Worm (Caenorhabditis elegans): ENCODE data around the gene lelo-3.

The lelo-3 gene

ce11 chrX:5982799-5983198 lies 39.6 kb downstream of the lelo-3 start (continued):
- TF ChIP-seq ceh-20 (GFP tag; IDR thresholded peaks at IDR 0.05) (peak; percentile 76; the same call in 1 of the 2 replicates), ceh-44 (GFP tag; IDR thresholded peaks at IDR 0.05) (no peak), dmd-8 (GFP tag; IDR thresholded peaks at IDR 0.05) (no peak), madf-5 (GFP tag; IDR thresholded peaks at IDR 0.05) (no peak), T20F7.1 (GFP tag; optimal IDR thresholded peaks at IDR 0.05) (no peak), daf-8 (GFP tag; IDR thresholded peaks at IDR 0.05) (no peak), mes-2 (tag; optimal IDR thresholded peaks at IDR 0.05; ENCODE audit: poor library complexity, severe bottlenecking) (peak; percentile 25), ceh-28 (tag; optimal IDR thresholded peaks at IDR 0.05) (no peak), mep-1 (tag; optimal IDR thresholded peaks at IDR 0.05) (peak; percentile 52), nhr-25 (tag; optimal IDR thresholded peaks at IDR 0.05; ENCODE audit: borderline replicate concordance, insufficient read depth) (no peak), duxl-1 (tag; optimal IDR thresholded peaks at IDR 0.05; ENCODE audit: poor library complexity) (no peak), nhr-237 (tag; optimal IDR thresholded peaks at IDR 0.05) (no peak), cey-2 (tag; optimal IDR thresholded peaks at IDR 0.05; ENCODE audit: borderline replicate concordance, insufficient read depth) (no peak), daf-19 (GFP tag; conservative IDR thresholded peaks at IDR 0.05) (no peak), spr-1 (tag; optimal IDR thresholded peaks at IDR 0.05) (no peak), unc-62 (GFP tag; optimal IDR thresholded peaks at IDR 0.05 in 1 of 2) (peak in 1 of 2 experiments; percentile 97), unc-62 (tag; optimal IDR thresholded peaks at IDR 0.05) (no peak), zfp-3 (GFP tag; conservative IDR thresholded peaks at IDR 0.05) (no peak), lim-7 (GFP tag; IDR thresholded peaks at IDR 0.05) (no peak), nhr-11 (tag; optimal IDR thresholded peaks at IDR 0.05) (no peak), Y48G9A.11 (GFP tag; IDR thresholded peaks at IDR 0.05) (no peak), sdz-12 (GFP tag; optimal IDR thresholded peaks at IDR 0.05) (no peak), mdt-29 (GFP tag; IDR thresholded peaks at IDR 0.05) (no peak), skn-1 (tag; optimal IDR thresholded peaks at IDR 0.05) (no peak), ama-1 (optimal IDR thresholded peaks at IDR 0.05) (no peak), ctbp-1 (GFP tag; IDR thresholded peaks at IDR 0.05) (peak; percentile 53), fos-1 (tag; optimal IDR thresholded peaks at IDR 0.05) (no peak)

- no peak for TF ChIP-seq ceh-62 (tag; optimal IDR thresholded peaks at IDR 0.05)
- no peak for TF ChIP-seq egl-27 (tag; optimal IDR thresholded peaks at IDR 0.05)
- no peak for TF ChIP-seq mxl-2 (GFP tag; conservative IDR thresholded peaks at IDR 0.05)
- peak; percentile 88 for TF ChIP-seq aha-1 (tag)
- TF ChIP-seq lin-1 (GFP tag; IDR thresholded peaks at IDR 0.05): no peak
- TF ChIP-seq sdz-12 (GFP tag; optimal IDR thresholded peaks at IDR 0.05): no peak
- TF ChIP-seq lin-38 (GFP tag; IDR thresholded peaks at IDR 0.05): no peak
- TF ChIP-seq lsy-2 (tag; optimal IDR thresholded peaks at IDR 0.05): peak in 1 of 2 experiments; percentile 3
- TF ChIP-seq fkh-10 (GFP tag; optimal IDR thresholded peaks at IDR 0.05): no peak
- no peak for TF ChIP-seq nhr-11 (tag; optimal IDR thresholded peaks at IDR 0.05)
- TF ChIP-seq tra-1 (GFP tag; IDR thresholded peaks at IDR 0.05): no peak
- peak; percentile 63; the same call in 1 of the 2 replicates for TF ChIP-seq set-16 (GFP tag; IDR thresholded peaks at IDR 0.05)
- TF ChIP-seq ceh-32 (tag; optimal IDR thresholded peaks at IDR 0.05; ENCODE audit: poor library complexity): no peak
- TF ChIP-seq php-3 (GFP tag; IDR thresholded peaks at IDR 0.05): no peak
- TF ChIP-seq hlh-11 (tag; optimal IDR thresholded peaks at IDR 0.05): no peak
- TF ChIP-seq lin-29 (GFP tag; IDR thresholded peaks at IDR 0.05): no peak
- no peak for TF ChIP-seq ama-1 (optimal IDR thresholded peaks at IDR 0.05)
- no peak for TF ChIP-seq zag-1 (tag; optimal IDR thresholded peaks at IDR 0.05)
- TF ChIP-seq ces-1 (GFP tag; optimal IDR thresholded peaks at IDR 0.05): no peak
- peak; percentile 25; the same call in 1 of the 2 replicates for TF ChIP-seq pha-4 (GFP tag; IDR thresholded peaks at IDR 0.05)
- no peak for TF ChIP-seq pha-4 (tag; optimal IDR thresholded peaks at IDR 0.05)
- no peak for TF ChIP-seq unc-130 (GFP tag; optimal IDR thresholded peaks at IDR 0.05)
- TF ChIP-seq R02D3.7 (tag; optimal IDR thresholded peaks at IDR 0.05): no peak
- TF ChIP-seq hmg-1.1 (GFP tag; IDR thresholded peaks at IDR 0.05): 0 out of 2 replicates have a peak, but pooled peaks have one; percentile 33
- TF ChIP-seq cey-2 (tag; optimal IDR thresholded peaks at IDR 0.05; ENCODE audit: borderline replicate concordance, insufficient read depth): no peak
Observed at ce11 chrX:5981698-5982097, 40.7 kb downstream of the lelo-3 start.

All from whole organism, L4 larva.